Fruit fly (Drosophila melanogaster) whole organism, embryonic: Measurements from ENCODE around the gene Adgf-D.

Source experiments
- Adf1 ChIP-seq: fragments of 200-800 bp; sonication (Bioruptor generic); IDR thresholded peaks from 2 replicates; pipeline ENCODE4 v1.3.6; 2022; ENCODE audit warnings: missing biosample characterization, missing genetic modification characterization
- Atf-2 ChIP-seq: fragments of 200-800 bp; sonication (Bioruptor generic); optimal IDR thresholded peaks from 2 replicates; lab custom pipeline; 2016; ENCODE audit warnings: missing biosample characterization, missing genetic modification characterization
- Bteb2 ChIP-seq: fragments of 200-800 bp; sonication (Bioruptor generic); optimal IDR thresholded peaks from 2 replicates; lab custom pipeline; 2016; ENCODE audit warnings: missing biosample characterization, missing genetic modification characterization
- CG10147 ChIP-seq: fragments of 200-800 bp; sonication (Bioruptor generic); optimal IDR thresholded peaks from 2 replicates; lab custom pipeline; 2019; ENCODE audit warnings: missing biosample characterization, mild to moderate bottlenecking, missing genetic modification characterization, moderate library complexity
- CG10543 ChIP-seq: fragments of 200-800 bp; sonication (Bioruptor generic); optimal IDR thresholded peaks from 3 replicates; lab custom pipeline; 2017; ENCODE audit warnings: missing biosample characterization, mild to moderate bottlenecking, missing genetic modification characterization, moderate library complexity
- CG11504 ChIP-seq: fragments of 200-800 bp; sonication (Bioruptor generic); optimal IDR thresholded peaks from 3 replicates; lab custom pipeline; 2019; ENCODE audit warnings: missing biosample characterization, mild to moderate bottlenecking, missing genetic modification characterization, moderate library complexity
- CG12104 ChIP-seq: fragments of 200-800 bp; sonication (Bioruptor generic); optimal IDR thresholded peaks from 3 replicates; lab custom pipeline; 2016; ENCODE audit warnings: missing biosample characterization, missing genetic modification characterization
- CG13287 ChIP-seq: fragments of 200-800 bp; sonication (Bioruptor generic); IDR thresholded peaks from 2 replicates; pipeline ENCODE4 v1.3.6; 2022; ENCODE audit warnings: missing biosample characterization, missing genetic modification characterization; ENCODE audit not compliant: partially characterized antibody
- CG13296 ChIP-seq: fragments of 200-800 bp; sonication (Bioruptor generic); optimal IDR thresholded peaks from 3 replicates; lab custom pipeline; 2018; ENCODE audit warnings: missing biosample characterization, mild to moderate bottlenecking, missing genetic modification characterization
- CG14014 ChIP-seq: fragments of 200-800 bp; sonication (Bioruptor generic); IDR thresholded peaks from 2 replicates; pipeline ENCODE4 v1.3.6; 2022; ENCODE audit warnings: missing biosample characterization, missing genetic modification characterization
- CG14050 ChIP-seq: fragments of 200-800 bp; sonication (Bioruptor generic); IDR thresholded peaks from 3 replicates; pipeline ENCODE4 v1.3.6; 2022; ENCODE audit warnings: missing biosample characterization, missing genetic modification characterization
- CG15011 ChIP-seq: fragments of 200-800 bp; sonication (Bioruptor generic); optimal IDR thresholded peaks from 3 replicates; lab custom pipeline; 2018; ENCODE audit warnings: missing biosample characterization, mild to moderate bottlenecking, missing genetic modification characterization
- CG16813 ChIP-seq: fragments of 200-800 bp; sonication (Bioruptor generic); IDR thresholded peaks from 3 replicates; pipeline ENCODE4 v1.3.6; 2022; ENCODE audit warnings: missing biosample characterization, missing genetic modification characterization; ENCODE audit not compliant: partially characterized antibody
- CG17612 ChIP-seq: fragments of 200-800 bp; sonication (Bioruptor generic); IDR thresholded peaks from 2 replicates; pipeline ENCODE4 v1.3.6; 2022; ENCODE audit warnings: missing biosample characterization, missing genetic modification characterization
- CG18262 ChIP-seq: fragments of 200-800 bp; optimal IDR thresholded peaks from 3 replicates; lab custom pipeline; 2019; ENCODE audit warnings: missing biosample characterization, mild to moderate bottlenecking, missing genetic modification characterization, moderate library complexity
- CG1832 ChIP-seq: fragments of 200-800 bp; sonication (Bioruptor generic); optimal IDR thresholded peaks from 2 replicates; lab custom pipeline; 2017; ENCODE audit warnings: missing biosample characterization, mild to moderate bottlenecking, missing genetic modification characterization, inconsistent platforms
- CG2678 ChIP-seq: fragments of 200-800 bp; sonication (Bioruptor generic); optimal IDR thresholded peaks from 3 replicates; lab custom pipeline; 2019; ENCODE audit warnings: missing biosample characterization, mild to moderate bottlenecking, missing genetic modification characterization, moderate library complexity
- CG30431 ChIP-seq: fragments of 200-800 bp; sonication (Bioruptor generic); optimal IDR thresholded peaks from 2 replicates; lab custom pipeline; 2017; ENCODE audit warnings: missing biosample characterization, missing genetic modification characterization
- CG31441 ChIP-seq: fragments of 200-800 bp; sonication (Bioruptor generic); IDR thresholded peaks from 2 replicates; pipeline ENCODE4 v1.3.6; 2022; ENCODE audit warnings: missing biosample characterization, missing genetic modification characterization
- CG33557 ChIP-seq: fragments of 200-800 bp; sonication (Bioruptor generic); optimal IDR thresholded peaks from 2 replicates; lab custom pipeline; 2019; ENCODE audit warnings: missing biosample characterization, mild to moderate bottlenecking, missing genetic modification characterization, moderate library complexity
- CG6272 ChIP-seq: fragments of 200-800 bp; sonication (Bioruptor generic); IDR thresholded peaks from 2 replicates; pipeline ENCODE4 v1.3.6; 2022; ENCODE audit warnings: missing biosample characterization, missing genetic modification characterization
- CG7357 ChIP-seq: fragments of 200-800 bp; sonication (Bioruptor generic); IDR thresholded peaks from 3 replicates; pipeline ENCODE4 v1.3.6; 2022; ENCODE audit warnings: missing biosample characterization, missing genetic modification characterization
- CG9797 ChIP-seq: fragments of 200-800 bp; sonication (Bioruptor generic); optimal IDR thresholded peaks from 3 replicates; lab custom pipeline; 2018; ENCODE audit warnings: missing biosample characterization, mild to moderate bottlenecking, missing genetic modification characterization
- Dbx ChIP-seq: fragments of 200-800 bp; sonication (Bioruptor generic); IDR thresholded peaks from 3 replicates; pipeline ENCODE4 v1.3.6; 2022; ENCODE audit warnings: missing biosample characterization, missing genetic modification characterization
- Dll ChIP-seq: fragments of 200-800 bp; sonication (Bioruptor generic); IDR thresholded peaks from 4 replicates; pipeline ENCODE4 v1.3.6; 2022; ENCODE audit warnings: missing biosample characterization, missing genetic modification characterization; ENCODE audit not compliant: partially characterized antibody
- HLH3B ChIP-seq: fragments of 200-800 bp; sonication (Bioruptor generic); IDR thresholded peaks from 2 replicates; pipeline ENCODE4 v1.3.6; 2022; ENCODE audit warnings: missing biosample characterization, missing genetic modification characterization
- Hmr ChIP-seq: fragments of 200-800 bp; sonication (Bioruptor generic); optimal IDR thresholded peaks from 3 replicates; lab custom pipeline; 2017; ENCODE audit warnings: mild to moderate bottlenecking, missing biosample characterization, missing genetic modification reagents, missing genetic modification characterization
- MESR4 ChIP-seq: fragments of 200-800 bp; sonication (Bioruptor generic); optimal IDR thresholded peaks from 2 replicates; lab custom pipeline; 2018; ENCODE audit warnings: missing biosample characterization, mild to moderate bottlenecking, missing genetic modification characterization, moderate library complexity
- Mad ChIP-seq: fragments of 200-800 bp; sonication (Bioruptor generic); optimal IDR thresholded peaks from 2 replicates; lab custom pipeline; 2016; ENCODE audit warnings: missing biosample characterization, missing genetic modification characterization
- NFAT ChIP-seq: fragments of 200-800 bp; sonication (Bioruptor generic); IDR thresholded peaks from 2 replicates; pipeline ENCODE4 v1.3.6; 2022; ENCODE audit warnings: missing biosample characterization, missing genetic modification characterization
- Opbp ChIP-seq: fragments of 200-800 bp; sonication (Bioruptor generic); IDR thresholded peaks from 3 replicates; pipeline ENCODE4 v1.3.6; 2022; ENCODE audit warnings: missing biosample characterization, missing genetic modification characterization; ENCODE audit not compliant: partially characterized antibody
- YL-1 ChIP-seq: fragments of 200-800 bp; sonication (Bioruptor generic); optimal IDR thresholded peaks from 3 replicates; lab custom pipeline; 2017; ENCODE audit warnings: missing biosample characterization, mild to moderate bottlenecking, missing genetic modification characterization
- amos ChIP-seq: fragments of 200-800 bp; sonication (Bioruptor generic); IDR thresholded peaks from 2 replicates; pipeline ENCODE4 v1.3.6; 2022; ENCODE audit warnings: missing biosample characterization, missing genetic modification characterization; ENCODE audit not compliant: partially characterized antibody
- aop ChIP-seq: fragments of 200-800 bp; sonication (Bioruptor generic); IDR thresholded peaks from 2 replicates; pipeline ENCODE4 v1.3.6; 2022; ENCODE audit warnings: missing biosample characterization, missing genetic modification characterization
- ato ChIP-seq: fragments of 200-800 bp; sonication (Bioruptor generic); IDR thresholded peaks from 2 replicates; pipeline ENCODE4 v1.3.6; 2022; ENCODE audit warnings: missing biosample characterization, missing genetic modification characterization; ENCODE audit not compliant: partially characterized antibody
- bab2 ChIP-seq: fragments of 200-800 bp; sonication (Bioruptor generic); optimal IDR thresholded peaks from 2 replicates; lab custom pipeline; 2016; ENCODE audit warnings: missing biosample characterization, missing genetic modification characterization
- br ChIP-seq: fragments of >200 bp; optimal IDR thresholded peaks from 2 replicates; lab custom pipeline; 2017
- crol ChIP-seq: fragments of 200-800 bp; sonication (Bioruptor generic); IDR thresholded peaks from 2 replicates; pipeline ENCODE4 v1.3.6; 2022; ENCODE audit warnings: missing biosample characterization, missing genetic modification characterization
- crp ChIP-seq, 2 experiments: fragments of 200-800 bp; sonication (Bioruptor generic); optimal IDR thresholded peaks; 2 replicates in 1 of 2; 3 replicates in 1 of 2; lab custom pipeline; 2017; ENCODE audit warnings: missing biosample characterization in 2 of 2, missing genetic modification characterization in 2 of 2, mild to moderate bottlenecking in 1 of 2, moderate library complexity in 1 of 2
- dm ChIP-seq: fragments of 200-800 bp; sonication (Bioruptor generic); optimal IDR thresholded peaks from 3 replicates; lab custom pipeline; 2016; ENCODE audit warnings: missing biosample characterization, missing genetic modification characterization
- dmrt99B ChIP-seq: fragments of 200-800 bp; sonication (Bioruptor generic); optimal IDR thresholded peaks from 2 replicates; lab custom pipeline; 2018; ENCODE audit warnings: missing biosample characterization, mild to moderate bottlenecking, missing genetic modification characterization, moderate library complexity
- esg ChIP-seq: fragments of 200-800 bp; sonication (Bioruptor generic); conservative IDR thresholded peaks from 2 replicates; pipeline ENCODE4 v1.3.6; 2022; ENCODE audit warnings: missing biosample characterization, missing genetic modification characterization
- fd64A ChIP-seq: fragments of 200-800 bp; sonication (Bioruptor generic); optimal IDR thresholded peaks from 3 replicates; lab custom pipeline; 2018; ENCODE audit warnings: missing biosample characterization, mild to moderate bottlenecking, missing genetic modification characterization
- mld ChIP-seq: fragments of 200-800 bp; sonication (Bioruptor generic); IDR thresholded peaks from 3 replicates; pipeline ENCODE4 v1.3.6; 2022; ENCODE audit warnings: missing biosample characterization, missing genetic modification characterization; ENCODE audit not compliant: partially characterized antibody
- nerfin-2 ChIP-seq: fragments of 200-800 bp; sonication (Bioruptor generic); IDR thresholded peaks from 2 replicates; pipeline ENCODE4 v1.3.6; 2022; ENCODE audit warnings: missing biosample characterization, missing genetic modification characterization; ENCODE audit not compliant: partially characterized antibody
- sisA ChIP-seq: fragments of 200-800 bp; sonication (Bioruptor generic); IDR thresholded peaks from 2 replicates; pipeline ENCODE4 v1.3.6; 2022; ENCODE audit warnings: missing biosample characterization, missing genetic modification characterization
- slou ChIP-seq: fragments of 200-800 bp; sonication (Bioruptor generic); optimal IDR thresholded peaks from 3 replicates; lab custom pipeline; 2016; ENCODE audit warnings: missing biosample characterization, missing genetic modification characterization
- usp ChIP-seq: fragments of >200 bp; optimal IDR thresholded peaks from 2 replicates; lab custom pipeline; 2017; ENCODE audit warnings: missing biosample characterization, missing genetic modification characterization

The Adgf-D gene

DNA sequence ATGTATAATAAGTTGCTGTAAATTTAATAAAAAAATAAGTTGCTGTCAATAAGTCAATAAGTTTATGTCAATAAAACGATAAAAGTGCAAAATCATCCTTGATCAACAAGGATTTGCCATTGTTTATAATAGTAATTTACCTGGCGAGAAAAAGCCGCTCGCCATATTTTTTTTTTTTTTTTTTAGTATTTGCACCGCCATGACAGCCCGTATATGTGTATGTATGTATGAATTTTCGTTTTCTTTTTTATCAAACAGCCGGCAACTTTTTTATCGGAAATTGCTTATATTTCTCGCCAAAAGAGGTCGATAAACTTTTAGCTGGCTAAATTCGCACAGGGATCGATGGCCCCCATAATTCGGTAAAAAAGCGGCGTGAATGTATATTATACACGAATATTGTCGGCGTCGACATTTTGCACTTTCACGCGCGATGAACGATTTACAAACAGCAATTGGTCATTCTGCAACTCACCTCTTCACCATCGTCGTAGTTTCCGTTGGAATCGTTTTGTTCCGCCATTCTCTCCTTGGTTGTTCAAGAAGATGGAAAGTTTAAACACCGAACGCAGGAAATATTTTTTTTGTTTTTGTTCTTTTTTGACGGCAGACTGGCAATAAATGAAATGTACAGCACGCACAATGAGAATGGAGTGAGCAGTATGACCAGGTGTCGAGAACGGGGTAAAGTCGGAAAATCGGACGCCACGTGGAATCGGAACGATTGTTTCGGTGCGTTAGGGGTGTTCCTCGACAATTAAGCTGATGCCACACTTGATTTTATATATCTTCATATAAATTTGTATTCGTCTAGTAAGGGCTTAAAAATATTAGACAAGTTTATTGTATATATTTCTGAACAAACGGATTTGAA is 45.1 kb downstream of the Adgf-D start, which contains the start of gene Hrb87F (continued):
- TF ChIP-seq CG12104 (GFP tag; lab: Kevin White, UChicago) (no peak), CG31441 (GFP tag; lab: Robert Waterston, UW) (0 out of 2 replicates have a peak, but pooled peaks have one; percentile 5), CG10147 (GFP tag; lab: Kevin White, UChicago) (no peak), dmrt99B (tag; lab: Kevin White, UChicago) (no peak), aop (GFP tag; lab: Robert Waterston, UW) (no peak), br (lab: Kevin White, UChicago) (no peak), ato (no peak), CG2678 (no peak), CG14050 (GFP tag; lab: Robert Waterston, UW) (no peak), CG6272 (peak; percentile 46; the same call in 1 of the 2 replicates), Opbp (GFP tag; lab: Robert Waterston, UW) (0 out of 3 replicates have a peak, but pooled peaks have one; percentile 11), CG13296 (no peak), HLH3B (GFP tag; lab: Robert Waterston, UW) (no peak; the same call in 1 of the 2 replicates), Dll (GFP tag; lab: Robert Waterston, UW) (no peak), CG15011 (no peak), usp (GFP tag; lab: Kevin White, UChicago) (no peak), NFAT (peak; percentile 33; the same call in 1 of the 2 replicates), crp (GFP tag; optimal IDR thresholded peaks at IDR 0.05; lab: Kevin White, UChicago) (no peak), CG1832 (GFP tag; lab: Kevin White, UChicago) (no peak), Adf1 (GFP tag; lab: Robert Waterston, UW) (no peak), nerfin-2 (no peak), fd64A (no peak), MESR4 (peak; percentile 85), CG17612 (GFP tag; lab: Robert Waterston, UW) (no peak), CG30431 (GFP tag; lab: Kevin White, UChicago) (no peak), mld (GFP tag; lab: Robert Waterston, UW) (no peak), amos (GFP tag; lab: Robert Waterston, UW) (peak; percentile 25; the same call in 1 of the 2 replicates), bab2 (GFP tag; lab: Kevin White, UChicago) (no peak), CG11504 (tag; lab: Kevin White, UChicago) (no peak), CG10543 (GFP tag; lab: Kevin White, UChicago) (no peak), CG7357 (GFP tag; lab: Robert Waterston, UW) (0 out of 3 replicates have a peak, but pooled peaks have one; percentile 11), Bteb2 (GFP tag; lab: Kevin White, UChicago) (no peak), CG33557 (GFP tag; lab: Kevin White, UChicago) (no peak), Mad (GFP tag; lab: Kevin White, UChicago) (no peak), Atf-2 (GFP tag; lab: Kevin White, UChicago) (no peak), CG16813 (GFP tag; lab: Robert Waterston, UW) (no peak), CG13287 (GFP tag; lab: Robert Waterston, UW) (no peak), slou (GFP tag; lab: Kevin White, UChicago) (no peak), esg (GFP tag; lab: Robert Waterston, UW) (0 out of 2 replicates have a peak, but pooled peaks have one; percentile 19), dm (GFP tag; lab: Kevin White, UChicago) (peak; percentile 9), CG18262 (tag; lab: Kevin White, UChicago) (no peak), YL-1 (peak; percentile 67), CG9797 (GFP tag; lab: Kevin White, UChicago) (peak; percentile 57), crol (GFP tag; lab: Robert Waterston, UW) (no peak), Hmr (GFP tag; lab: Kevin White, UChicago) (no peak), CG14014 (GFP tag; lab: Robert Waterston, UW) (0 out of 2 replicates have a peak, but pooled peaks have one; percentile 5), Dbx (GFP tag; lab: Robert Waterston, UW) (no peak), sisA (GFP tag; lab: Robert Waterston, UW) (0 out of 2 replicates have a peak, but pooled peaks have one; percentile 18)
